Fruit fly (Drosophila melanogaster): ENCODE data around the gene nom.
A peak's percentile ranks its signal among the peaks of the same experiment; 100 is the strongest.

The nom gene

DNA sequence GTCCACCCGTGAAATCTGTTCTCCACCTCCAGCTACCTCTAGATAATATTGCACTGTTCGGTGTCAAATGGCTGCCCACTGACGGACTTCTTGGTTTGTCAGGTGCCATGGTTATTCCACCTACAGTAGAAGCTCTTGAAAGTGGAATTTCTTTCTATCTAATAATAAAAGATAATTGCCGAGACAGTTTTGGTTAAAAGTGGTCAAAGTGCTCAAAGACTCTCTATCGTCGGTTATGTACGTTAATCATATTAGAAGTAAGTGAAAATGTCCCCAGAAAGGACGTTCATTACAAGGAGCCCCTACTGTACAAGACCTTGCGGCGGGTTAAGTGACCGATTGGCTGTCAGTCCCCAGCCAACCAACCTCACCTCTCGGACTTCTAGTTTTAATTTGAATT, 21.2 kb downstream of the nom start (continued):
- no peak for TF ChIP-seq Trl (optimal IDR thresholded peaks at IDR 0.05)
- no peak for TF ChIP-seq Trl (GFP tag; optimal IDR thresholded peaks at IDR 0.05)
- peak; percentile 58 for TF ChIP-seq Antp (GFP tag; optimal IDR thresholded peaks at IDR 0.05)
- TF ChIP-seq NK7.1 (GFP tag; optimal IDR thresholded peaks at IDR 0.05): no peak
- no peak for TF ChIP-seq TFAM (GFP tag; optimal IDR thresholded peaks at IDR 0.05)
- no peak for TF ChIP-seq maf-S (GFP tag; optimal IDR thresholded peaks at IDR 0.05)
- TF ChIP-seq CG9437 (GFP tag; optimal IDR thresholded peaks at IDR 0.05): peak; percentile 10
- peak; percentile 4 for TF ChIP-seq shn (GFP tag; optimal IDR thresholded peaks at IDR 0.05)
- peak; percentile 17 for TF ChIP-seq CG10267 (tag; optimal IDR thresholded peaks at IDR 0.05)
- TF ChIP-seq sim (GFP tag; IDR thresholded peaks at IDR 0.05): no peak
- TF ChIP-seq CG5953 (GFP tag; IDR thresholded peaks at IDR 0.05): no peak
- TF ChIP-seq emc (GFP tag; optimal IDR thresholded peaks at IDR 0.05): no peak
- TF ChIP-seq Bdp1 (GFP tag; optimal IDR thresholded peaks at IDR 0.05): no peak
- peak; percentile 52 for TF ChIP-seq CG14441 (GFP tag; IDR thresholded peaks at IDR 0.05)
- no peak for TF ChIP-seq trh (GFP tag; optimal IDR thresholded peaks at IDR 0.05)
- no peak for TF ChIP-seq CG12744 (GFP tag; optimal IDR thresholded peaks at IDR 0.05)
- TF ChIP-seq CG4854 (GFP tag; optimal IDR thresholded peaks at IDR 0.05): peak; percentile 12
- TF ChIP-seq CG14667 (GFP tag; IDR thresholded peaks at IDR 0.05): 0 out of 2 replicates have a peak, but pooled peaks have one; percentile 27
- TF ChIP-seq Max (GFP tag; optimal IDR thresholded peaks at IDR 0.05): peak; percentile 14
- no peak for TF ChIP-seq zen (tag; optimal IDR thresholded peaks at IDR 0.05)
- peak; percentile 47; the same call in 1 of the 2 replicates for TF ChIP-seq lmd (GFP tag; IDR thresholded peaks at IDR 0.05)
- no peak for TF ChIP-seq CG9797 (GFP tag; optimal IDR thresholded peaks at IDR 0.05)
- TF ChIP-seq CG12769 (tag; optimal IDR thresholded peaks at IDR 0.05): peak; percentile 32
- no peak for TF ChIP-seq BEAF-32 (GFP tag; optimal IDR thresholded peaks at IDR 0.05)
- TF ChIP-seq Camta (GFP tag; optimal IDR thresholded peaks at IDR 0.05): no peak
- TF ChIP-seq so (GFP tag; IDR thresholded peaks at IDR 0.05): peak; percentile 42; the same call in 1 of the 3 replicates
- no peak for TF ChIP-seq CG31365 (tag; optimal IDR thresholded peaks at IDR 0.05)
- TF ChIP-seq B-H2 (GFP tag; optimal IDR thresholded peaks at IDR 0.05): no peak
- no peak for TF ChIP-seq fru (optimal IDR thresholded peaks at IDR 0.05)
- TF ChIP-seq CG2120 (GFP tag; optimal IDR thresholded peaks at IDR 0.05): peak; percentile 63
- TF ChIP-seq CG13424 (tag; optimal IDR thresholded peaks at IDR 0.05): peak; percentile 52
- no peak for TF ChIP-seq Tbp (GFP tag; optimal IDR thresholded peaks at IDR 0.05)
- no peak for TF ChIP-seq nom (GFP tag; optimal IDR thresholded peaks at IDR 0.05)
- TF ChIP-seq E2f1 (GFP tag; IDR thresholded peaks at IDR 0.05): peak; percentile 59; the same call in 1 of the 2 replicates
- no peak for TF ChIP-seq CG3838 (GFP tag; optimal IDR thresholded peaks at IDR 0.05)
- TF ChIP-seq Adf1 (GFP tag; IDR thresholded peaks at IDR 0.05): no peak
- TF ChIP-seq PHDP (tag; optimal IDR thresholded peaks at IDR 0.05): peak; percentile 52
- TF ChIP-seq dati (GFP tag; IDR thresholded peaks at IDR 0.05): no peak
- no peak for TF ChIP-seq cato (GFP tag; optimal IDR thresholded peaks at IDR 0.05; ENCODE audit: borderline replicate concordance)
- no peak for TF ChIP-seq CG6654 (GFP tag; optimal IDR thresholded peaks at IDR 0.05)
- peak; percentile 41 for TF ChIP-seq CG9609 (GFP tag; optimal IDR thresholded peaks at IDR 0.05)
- no peak for TF ChIP-seq CG10147 (GFP tag; optimal IDR thresholded peaks at IDR 0.05)
- TF ChIP-seq CG17568 (GFP tag; optimal IDR thresholded peaks at IDR 0.05): no peak
- TF ChIP-seq CG18619 (GFP tag; optimal IDR thresholded peaks at IDR 0.05): peak; percentile 39
- TF ChIP-seq cad (GFP tag; optimal IDR thresholded peaks at IDR 0.05): no peak
- TF ChIP-seq CG6689 (GFP tag; IDR thresholded peaks at IDR 0.05): peak; percentile 61
- TF ChIP-seq slou (GFP tag; optimal IDR thresholded peaks at IDR 0.05): no peak
- no peak for TF ChIP-seq CG15073 (GFP tag; optimal IDR thresholded peaks at IDR 0.05)
- no peak for TF ChIP-seq tx (GFP tag; optimal IDR thresholded peaks at IDR 0.05)
- peak; percentile 62; the same call in 1 of the 2 replicates for TF ChIP-seq CG32532 (GFP tag; IDR thresholded peaks at IDR 0.05)
- TF ChIP-seq CG8089 (GFP tag; optimal IDR thresholded peaks at IDR 0.05): peak; percentile 11
- TF ChIP-seq fd3F (GFP tag; optimal IDR thresholded peaks at IDR 0.05): peak; percentile 29
- no peak for TF ChIP-seq Sin3A (optimal IDR thresholded peaks at IDR 0.05)

All from whole organism, embryonic.